Fruit fly (Drosophila melanogaster) whole organism: ENCODE data around the gene CG33310.

Experiments
- CG8478 ChIP-seq: fragments of >200 bp; optimal IDR thresholded peaks from 2 replicates; lab custom pipeline; 2018; ENCODE audit warnings: inconsistent platforms
- EcR ChIP-seq, 2 experiments: fragments of >200 bp; optimal IDR thresholded peaks; 2 replicates each; lab custom pipeline; 2017; ENCODE audit warnings: missing biosample characterization in 2 of 2, missing genetic modification characterization in 2 of 2, missing genetic modification reagents in 2 of 2
- pan ChIP-seq: fragments of >200 bp; optimal IDR thresholded peaks from 2 replicates; lab custom pipeline; 2017
- psq ChIP-seq: fragments of >200 bp; optimal IDR thresholded peaks from 2 replicates; lab custom pipeline; 2017
- usp ChIP-seq: fragments of >200 bp; optimal IDR thresholded peaks from 2 replicates; lab custom pipeline; 2017; ENCODE audit warnings: missing biosample characterization, missing genetic modification characterization, mixed read lengths

dm6 chr2L:15026582-15026981 is at the start of gene CG33310:
- TF ChIP-seq CG8478 (no peak), usp (no peak), EcR (GFP tag; optimal IDR thresholded peaks at IDR 0.05; lab: Kevin White, UChicago) (no peak), pan (lab: Kevin White, UChicago) (no peak), psq (lab: Kevin White, UChicago) (no peak)
